Worm (Caenorhabditis elegans) whole organism, L2 larva: ENCODE data around the gene T24H10.5.

Experiments used
- fos-1 ChIP-seq: fragments of 150-350 bp; optimal IDR thresholded peaks from 2 replicates; lab custom pipeline; 2014; ENCODE audit warnings: missing biosample characterization, missing genetic modification characterization
- lin-11 ChIP-seq: fragments of 150-350 bp; sonication (generic microtip); optimal IDR thresholded peaks from 2 replicates; lab custom pipeline; 2014; ENCODE audit warnings: missing biosample characterization, missing genetic modification characterization, inconsistent platforms, mixed read lengths
- lin-13 ChIP-seq: fragments of 150-350 bp; optimal IDR thresholded peaks from 2 replicates; lab custom pipeline; 2014; ENCODE audit warnings: missing biosample characterization, missing genetic modification reagents, missing genetic modification characterization
- nhr-10 ChIP-seq: sonication (generic microtip); optimal IDR thresholded peaks from 2 replicates; lab custom pipeline; 2017; ENCODE audit warnings: missing biosample characterization, missing genetic modification characterization
- nhr-11 ChIP-seq: fragments of 150-350 bp; optimal IDR thresholded peaks from 2 replicates; lab custom pipeline; 2014; ENCODE audit warnings: missing biosample characterization, missing genetic modification characterization
- sem-4 ChIP-seq: fragments of 150-350 bp; optimal IDR thresholded peaks from 2 replicates; lab custom pipeline; 2014; ENCODE audit warnings: missing biosample characterization, missing genetic modification reagents, missing genetic modification characterization
- sma-9 ChIP-seq, 2 experiments: fragments of 150-350 bp in 1 of 2; sonication (generic microtip) in 1 of 2; optimal IDR thresholded peaks; 2 replicates each; lab custom pipeline; 2014 to 2016; ENCODE audit warnings: missing genetic modification characterization in 2 of 2, mild to moderate bottlenecking in 1 of 2, missing biosample characterization in 1 of 2, missing compliant biosample characterization in 1 of 2, missing genetic modification reagents in 1 of 2, moderate library complexity in 1 of 2
- zag-1 ChIP-seq: fragments of 150-350 bp; optimal IDR thresholded peaks from 2 replicates; lab custom pipeline; 2014; ENCODE audit warnings: missing biosample characterization, missing genetic modification characterization
- ztf-11 ChIP-seq: sonication (generic microtip); optimal IDR thresholded peaks from 2 replicates; lab custom pipeline; 2017; ENCODE audit warnings: missing biosample characterization, missing genetic modification characterization
- ztf-4 ChIP-seq: fragments of 150-350 bp; optimal IDR thresholded peaks from 2 replicates; lab custom pipeline; 2014; ENCODE audit warnings: missing biosample characterization, missing genetic modification characterization

ce11 chrII:9115644-9116043 is 14.7 kb downstream of the T24H10.5 start:
- no peak for TF ChIP-seq nhr-10
- TF ChIP-seq fos-1: no peak
- TF ChIP-seq lin-13: no peak
- TF ChIP-seq zag-1 (tag; lab: Kevin White, UChicago): no peak
- no peak for TF ChIP-seq ztf-11 (tag; lab: Kevin White, UChicago)
- TF ChIP-seq lin-11 (tag; lab: Kevin White, UChicago): no peak
- TF ChIP-seq nhr-11 (tag; lab: Kevin White, UChicago): no peak
- peak; percentile 37 for TF ChIP-seq sma-9 (GFP tag; optimal IDR thresholded peaks at IDR 0.05; lab: Kevin White, UChicago)
- no peak for TF ChIP-seq sma-9 (tag; optimal IDR thresholded peaks at IDR 0.05; lab: Kevin White, UChicago)
- no peak for TF ChIP-seq ztf-4
- no peak for TF ChIP-seq sem-4 (tag; lab: Kevin White, UChicago)
